Worm (Caenorhabditis elegans) whole organism, L1 larva: ENCODE data around the gene srd-39.

Experiments used
- C34B4.2 ChIP-seq: sonication (generic microtip); optimal IDR thresholded peaks from 2 replicates; lab custom pipeline; 2017; ENCODE audit warnings: mild to moderate bottlenecking, missing genetic modification characterization, missing compliant biosample characterization
- F16B12.6 ChIP-seq: fragments of 150-350 bp; optimal IDR thresholded peaks from 2 replicates; lab custom pipeline; 2014; ENCODE audit warnings: missing biosample characterization, missing genetic modification characterization
- Y116A8C.19 ChIP-seq: sonication (generic microtip); optimal IDR thresholded peaks from 2 replicates; lab custom pipeline; 2016; ENCODE audit warnings: missing compliant biosample characterization, missing genetic modification characterization, borderline replicate concordance
- aha-1 ChIP-seq: fragments of 150-350 bp; optimal IDR thresholded peaks from 2 replicates; lab custom pipeline; 2014; ENCODE audit warnings: missing biosample characterization, missing genetic modification characterization
- blmp-1 ChIP-seq: fragments of 150-350 bp; optimal IDR thresholded peaks from 2 replicates; lab custom pipeline; 2014; ENCODE audit warnings: missing biosample characterization, missing genetic modification characterization
- ceh-8 ChIP-seq: fragments of 200-800 bp; sonication (Bioruptor generic); optimal IDR thresholded peaks from 2 replicates; lab custom pipeline; 2018; ENCODE audit warnings: mild to moderate bottlenecking, missing genetic modification characterization, moderate library complexity, missing compliant biosample characterization
- ceh-82 ChIP-seq, 3 experiments: fragments of 150-350 bp in 1 of 3; sonication (generic microtip) in 2 of 3; optimal IDR thresholded peaks; 2 replicates each; lab custom pipeline; 2014 to 2017; ENCODE audit warnings: missing biosample characterization in 3 of 3, missing genetic modification characterization in 3 of 3
- ceh-88 ChIP-seq: fragments of 200-800 bp; sonication (Bioruptor generic); IDR thresholded peaks from 2 replicates; pipeline ENCODE4 v1.3.6; 2022; ENCODE audit warnings: missing genetic modification characterization, missing compliant biosample characterization
- dpl-1 ChIP-seq, 3 experiments: fragments of 150-350 bp in 2 of 3; sonication (generic microtip) in 1 of 3; optimal IDR thresholded peaks; 2 replicates each; lab custom pipeline; 2014 to 2017; ENCODE audit warnings: missing biosample characterization in 3 of 3, missing genetic modification characterization in 3 of 3, missing genetic modification reagents in 3 of 3
- efl-1 ChIP-seq, 4 experiments: fragments of 150-350 bp; optimal IDR thresholded peaks in 3 of 4; peaks in 1 of 4; 1 replicate in 1 of 4; 2 replicates in 3 of 4; lab custom pipeline; 2014; ENCODE audit warnings: missing biosample characterization in 2 of 4, missing genetic modification characterization in 2 of 4, missing genetic modification reagents in 2 of 4
- efl-3 ChIP-seq: fragments of 200-800 bp; sonication (Bioruptor generic); optimal IDR thresholded peaks from 2 replicates; lab custom pipeline; 2018; ENCODE audit warnings: mild to moderate bottlenecking, missing genetic modification characterization, missing compliant biosample characterization
- elt-3 ChIP-seq, 6 experiments: fragments of 150-350 bp in 1 of 6; sonication (generic microtip); optimal IDR thresholded peaks; 2 replicates each; lab custom pipeline; 2017 to 2018; ENCODE audit warnings: missing biosample characterization in 6 of 6, missing genetic modification characterization in 6 of 6, inconsistent platforms in 1 of 6
- ets-5 ChIP-seq: fragments of 200-800 bp; sonication (Bioruptor generic); IDR thresholded peaks from 2 replicates; pipeline ENCODE4 v1.3.6; 2022; ENCODE audit warnings: missing genetic modification characterization, missing compliant biosample characterization
- fkh-10 ChIP-seq: sonication (generic microtip); optimal IDR thresholded peaks from 2 replicates; lab custom pipeline; 2017; ENCODE audit warnings: missing biosample characterization, missing genetic modification reagents, missing genetic modification characterization
- grh-1 ChIP-seq: fragments of 200-800 bp; sonication (Bioruptor generic); IDR thresholded peaks from 2 replicates; pipeline ENCODE4 v1.3.6; 2022; ENCODE audit warnings: missing genetic modification reagents, missing genetic modification characterization, missing compliant biosample characterization
- hpl-2 ChIP-seq: fragments of 150-350 bp; optimal IDR thresholded peaks from 2 replicates; lab custom pipeline; 2014; ENCODE audit warnings: missing biosample characterization, missing genetic modification reagents, missing genetic modification characterization
- isw-1 ChIP-seq: fragments of 200-800 bp; sonication (Bioruptor generic); IDR thresholded peaks from 2 replicates; pipeline ENCODE4 v1.3.6; 2022; ENCODE audit warnings: missing genetic modification characterization, missing compliant biosample characterization
- jun-1 ChIP-seq: fragments of 150-350 bp; optimal IDR thresholded peaks from 2 replicates; lab custom pipeline; 2014; ENCODE audit warnings: missing biosample characterization, missing genetic modification reagents, missing genetic modification characterization
- lin-15B ChIP-seq: fragments of 150-350 bp; sonication (generic microtip); optimal IDR thresholded peaks from 3 replicates; lab custom pipeline; 2014; ENCODE audit warnings: missing biosample characterization, missing genetic modification characterization
- lin-35 ChIP-seq, 2 experiments: fragments of 150-350 bp; optimal IDR thresholded peaks; 2 replicates each; lab custom pipeline; 2014; ENCODE audit warnings: missing biosample characterization in 2 of 2, missing genetic modification characterization in 2 of 2, missing genetic modification reagents in 2 of 2
- lin-39 ChIP-seq: fragments of 150-350 bp; optimal IDR thresholded peaks from 2 replicates; lab custom pipeline; 2014; ENCODE audit warnings: missing biosample characterization, missing genetic modification reagents, missing genetic modification characterization
- lsy-2 ChIP-seq, 2 experiments: fragments of 150-350 bp; optimal IDR thresholded peaks; 2 replicates each; lab custom pipeline; 2014; ENCODE audit warnings: missing biosample characterization in 2 of 2, missing genetic modification characterization in 2 of 2
- mdl-1 ChIP-seq, 2 experiments: fragments of 150-350 bp; optimal IDR thresholded peaks; 2 replicates each; lab custom pipeline; 2014 to 2017; ENCODE audit warnings: missing biosample characterization in 2 of 2, missing genetic modification characterization in 2 of 2, inconsistent platforms in 1 of 2
- mep-1 ChIP-seq: fragments of 150-350 bp; optimal IDR thresholded peaks from 2 replicates; lab custom pipeline; 2014; ENCODE audit warnings: missing biosample characterization, missing genetic modification characterization
- nhr-12 ChIP-seq: sonication (generic microtip); optimal IDR thresholded peaks from 2 replicates; lab custom pipeline; 2017; ENCODE audit warnings: missing biosample characterization, missing genetic modification characterization
- nhr-19 ChIP-seq: fragments of 200-800 bp; sonication (Bioruptor generic); conservative IDR thresholded peaks from 2 replicates; pipeline ENCODE4 v1.3.6; 2022; ENCODE audit warnings: missing genetic modification characterization, missing compliant biosample characterization
- nhr-20 ChIP-seq: sonication (generic microtip); optimal IDR thresholded peaks from 2 replicates; lab custom pipeline; 2016; ENCODE audit warnings: mild to moderate bottlenecking, missing genetic modification characterization, missing compliant biosample characterization
- nhr-47 ChIP-seq: sonication (generic microtip); optimal IDR thresholded peaks from 2 replicates; lab custom pipeline; 2016; ENCODE audit warnings: mild to moderate bottlenecking, missing genetic modification characterization, moderate library complexity, missing compliant biosample characterization
- nhr-71 ChIP-seq: sonication (generic microtip); optimal IDR thresholded peaks from 2 replicates; lab custom pipeline; 2016; ENCODE audit warnings: mild to moderate bottlenecking, missing genetic modification characterization, moderate library complexity, missing compliant biosample characterization
- nhr-77 ChIP-seq: fragments of 150-350 bp; optimal IDR thresholded peaks from 2 replicates; lab custom pipeline; 2014; ENCODE audit warnings: missing biosample characterization, missing genetic modification characterization
- nhr-84 ChIP-seq: sonication (generic microtip); optimal IDR thresholded peaks from 2 replicates; lab custom pipeline; 2017; ENCODE audit warnings: missing biosample characterization, missing genetic modification characterization
- nhr-90 ChIP-seq: sonication (generic microtip); optimal IDR thresholded peaks from 2 replicates; lab custom pipeline; 2016; ENCODE audit warnings: mild to moderate bottlenecking, missing genetic modification characterization, missing compliant biosample characterization; ENCODE audit not compliant: poor library complexity
- pax-3 ChIP-seq: fragments of 200-800 bp; sonication (Bioruptor generic); optimal IDR thresholded peaks from 2 replicates; lab custom pipeline; 2018; ENCODE audit warnings: mild to moderate bottlenecking, missing genetic modification characterization, moderate library complexity, missing compliant biosample characterization
- pqm-1 ChIP-seq: sonication (generic microtip); optimal IDR thresholded peaks from 3 replicates; lab custom pipeline; 2017; ENCODE audit warnings: missing biosample characterization, missing genetic modification characterization
- skn-1 ChIP-seq: fragments of 150-350 bp; optimal IDR thresholded peaks from 2 replicates; lab custom pipeline; 2014; ENCODE audit warnings: missing biosample characterization, missing genetic modification characterization
- snpc-4 ChIP-seq: fragments of 150-350 bp; optimal IDR thresholded peaks from 2 replicates; lab custom pipeline; 2014; ENCODE audit warnings: missing biosample characterization, missing genetic modification characterization
- sox-4 ChIP-seq: sonication (generic microtip); optimal IDR thresholded peaks from 2 replicates; lab custom pipeline; 2016; ENCODE audit warnings: missing genetic modification characterization, missing compliant biosample characterization
- sptf-1 ChIP-seq: fragments of 150-350 bp; optimal IDR thresholded peaks from 2 replicates; lab custom pipeline; 2014; ENCODE audit warnings: missing biosample characterization, missing genetic modification characterization
- sup-37 ChIP-seq: fragments of 200-800 bp; sonication (Bioruptor generic); optimal IDR thresholded peaks from 2 replicates; lab custom pipeline; 2018; ENCODE audit warnings: mild to moderate bottlenecking, missing genetic modification characterization, missing compliant biosample characterization
- swsn-7 ChIP-seq: sonication (generic microtip); optimal IDR thresholded peaks from 2 replicates; lab custom pipeline; 2016; ENCODE audit warnings: missing genetic modification characterization, missing compliant biosample characterization
- tbx-2 ChIP-seq: sonication (generic microtip); optimal IDR thresholded peaks from 2 replicates; lab custom pipeline; 2016; ENCODE audit warnings: missing genetic modification characterization, missing compliant biosample characterization
- tlp-1 ChIP-seq: fragments of 150-350 bp; optimal IDR thresholded peaks from 2 replicates; lab custom pipeline; 2014; ENCODE audit warnings: missing biosample characterization, missing genetic modification characterization
- unc-30 ChIP-seq: sonication (generic microtip); optimal IDR thresholded peaks from 2 replicates; lab custom pipeline; 2017; ENCODE audit warnings: missing biosample characterization, missing genetic modification characterization
- unc-62 ChIP-seq: fragments of 150-350 bp; optimal IDR thresholded peaks from 2 replicates; lab custom pipeline; 2014; ENCODE audit warnings: missing biosample characterization, missing genetic modification reagents, missing genetic modification characterization
- vab-15 ChIP-seq: sonication (generic microtip); optimal IDR thresholded peaks from 2 replicates; lab custom pipeline; 2017; ENCODE audit warnings: missing genotype, mild to moderate bottlenecking, missing genetic modification characterization, missing compliant biosample characterization
- xbp-1 ChIP-seq: sonication (generic microtip); optimal IDR thresholded peaks from 2 replicates; lab custom pipeline; 2016; ENCODE audit warnings: missing genetic modification characterization, missing compliant biosample characterization
- zag-1 ChIP-seq: fragments of 150-350 bp; optimal IDR thresholded peaks from 2 replicates; lab custom pipeline; 2014; ENCODE audit warnings: missing biosample characterization, missing genetic modification characterization
- zip-4 ChIP-seq: fragments of 200-800 bp; sonication (Bioruptor generic); optimal IDR thresholded peaks from 2 replicates; lab custom pipeline; 2018; ENCODE audit warnings: mild to moderate bottlenecking, missing genetic modification characterization, moderate library complexity, missing compliant biosample characterization
- ztf-4 ChIP-seq: fragments of 150-350 bp; optimal IDR thresholded peaks from 2 replicates; lab custom pipeline; 2014; ENCODE audit warnings: missing biosample characterization, missing genetic modification characterization

Gene srd-39

DNA sequence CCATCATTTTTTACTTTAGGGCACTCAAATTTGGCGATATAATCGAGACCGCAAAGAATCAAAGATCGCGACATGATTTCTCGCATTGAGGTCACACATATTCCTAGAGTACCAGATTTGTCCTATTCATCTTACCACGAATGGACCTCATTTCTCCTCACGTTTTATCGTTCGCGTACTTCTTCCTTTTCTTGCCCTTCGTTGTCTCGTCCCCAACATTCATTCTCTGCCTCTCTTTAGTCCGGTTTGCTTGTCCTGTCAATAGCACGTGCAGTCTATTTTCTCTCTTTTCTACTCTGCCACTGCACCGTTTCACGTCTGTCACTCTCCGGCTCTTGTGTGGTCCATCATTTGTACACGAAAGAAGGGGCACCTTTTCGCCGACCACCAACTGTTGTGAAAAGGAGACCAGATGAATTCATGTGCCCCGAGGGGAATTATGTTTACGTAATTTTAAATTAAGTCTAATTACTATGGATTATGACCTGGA lies 49.0 kb downstream of the srd-39 start (continued):
- TF ChIP-seq pqm-1: no peak
- peak; percentile 64 to 74 for TF ChIP-seq lin-35 (GFP tag; optimal IDR thresholded peaks at IDR 0.05; lab: Kevin White, UChicago)
- TF ChIP-seq sptf-1 (tag; lab: Kevin White, UChicago): no peak
- TF ChIP-seq nhr-20 (tag; lab: Kevin White, UChicago): peak; percentile 89
- TF ChIP-seq zip-4: no peak
- peak; percentile 39 for TF ChIP-seq vab-15 (tag; lab: Kevin White, UChicago)
- no peak for TF ChIP-seq efl-3 (GFP tag; lab: Kevin White, UChicago)
- TF ChIP-seq Y116A8C.19 (tag; lab: Kevin White, UChicago): no peak
- TF ChIP-seq dpl-1 (GFP tag; optimal IDR thresholded peaks at IDR 0.05; lab: Kevin White, UChicago): no peak
- TF ChIP-seq swsn-7 (tag; lab: Kevin White, UChicago): peak; percentile 74
- TF ChIP-seq unc-62 (GFP tag; lab: Kevin White, UChicago): no peak
- TF ChIP-seq pax-3 (tag; lab: Kevin White, UChicago): no peak
- TF ChIP-seq nhr-12 (tag; lab: Kevin White, UChicago): no peak
- no peak for TF ChIP-seq sup-37 (GFP tag; lab: Kevin White, UChicago)
- TF ChIP-seq nhr-77: peak; percentile 44
- no peak for TF ChIP-seq hpl-2 (GFP tag; lab: Kevin White, UChicago)
- peak; percentile 8 for TF ChIP-seq fkh-10
- no peak for TF ChIP-seq ceh-8 (GFP tag; lab: Kevin White, UChicago)
- peak; percentile 26 for TF ChIP-seq aha-1 (tag; lab: Kevin White, UChicago)
- TF ChIP-seq sox-4 (tag; lab: Kevin White, UChicago): no peak
- TF ChIP-seq ceh-82 (tag; optimal IDR thresholded peaks at IDR 0.05; lab: Kevin White, UChicago): peak; percentile 7 to 65 (median 26)
- TF ChIP-seq tbx-2: peak; percentile 67
- peak; percentile 85 for TF ChIP-seq mep-1 (tag; lab: Kevin White, UChicago)
- TF ChIP-seq nhr-71 (tag; lab: Kevin White, UChicago): peak; percentile 89
- peak; percentile 62 for TF ChIP-seq xbp-1 (tag; lab: Kevin White, UChicago)
- peak; percentile 69 for TF ChIP-seq nhr-47 (tag; lab: Kevin White, UChicago)
- TF ChIP-seq ceh-88 (GFP tag; lab: Robert Waterston, UW): no peak
- peak; percentile 34 to 39 for TF ChIP-seq efl-1 (optimal IDR thresholded peaks at IDR 0.05; lab: Kevin White, UChicago)
- peak in 1 of 2 experiments; percentile 46 for TF ChIP-seq efl-1 (GFP tag; optimal IDR thresholded peaks at IDR 0.05 in 1 of 2; lab: Kevin White, UChicago)
- peak; percentile 65 for TF ChIP-seq nhr-19 (GFP tag; lab: Robert Waterston, UW)
- TF ChIP-seq grh-1: peak; percentile 60
- peak; percentile 9 for TF ChIP-seq ztf-4 (tag; lab: Kevin White, UChicago)
- TF ChIP-seq snpc-4 (tag; lab: Kevin White, UChicago): peak; percentile 17
- TF ChIP-seq unc-30: no peak
- no peak for TF ChIP-seq lin-39 (tag; lab: Kevin White, UChicago)
- TF ChIP-seq blmp-1 (tag; lab: Kevin White, UChicago): peak; percentile 49
- TF ChIP-seq, all 84 proteins: peak for 40

DNA sequence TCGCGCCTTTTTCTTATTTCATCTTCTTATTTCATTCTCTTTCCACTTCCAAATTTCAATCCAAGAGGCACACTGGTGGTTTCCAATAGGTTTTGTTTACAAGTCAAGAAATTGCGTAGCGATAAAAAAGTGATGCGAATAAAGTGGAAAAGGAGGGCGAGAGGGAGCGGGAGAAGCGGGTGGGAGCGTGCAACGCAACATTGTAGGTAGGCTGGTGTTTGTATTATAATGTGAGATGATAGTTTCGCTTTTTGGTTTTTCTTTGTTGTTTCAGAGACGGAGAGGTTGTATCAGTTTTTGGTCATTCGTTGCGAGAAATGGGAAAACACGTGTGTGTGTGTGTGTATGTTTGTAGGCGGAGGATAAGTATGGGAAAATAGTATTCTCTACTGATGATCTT lies 50.2 kb downstream of the srd-39 start:
- TF ChIP-seq zag-1 (no peak), mdl-1 (tag; optimal IDR thresholded peaks at IDR 0.05; lab: Kevin White, UChicago) (peak in 1 of 2 experiments; percentile 91), F16B12.6 (tag; lab: Kevin White, UChicago) (no peak), skn-1 (no peak), efl-1 (optimal IDR thresholded peaks at IDR 0.05; lab: Kevin White, UChicago) (no peak), efl-1 (GFP tag; optimal IDR thresholded peaks at IDR 0.05 in 1 of 2; lab: Kevin White, UChicago) (no peak), lin-15B (tag; lab: Kevin White, UChicago) (no peak), grh-1 (0 out of 2 replicates have a peak, but pooled peaks have one; percentile 7), vab-15 (tag; lab: Kevin White, UChicago) (no peak), ets-5 (no peak), lsy-2 (tag; optimal IDR thresholded peaks at IDR 0.05; lab: Kevin White, UChicago) (peak in 1 of 2 experiments; percentile 30), nhr-19 (GFP tag; lab: Robert Waterston, UW) (peak; percentile 29; the same call in 1 of the 2 replicates), nhr-77 (peak; percentile 64), tbx-2 (peak; percentile 58), isw-1 (GFP tag; lab: Robert Waterston, UW) (no peak), C34B4.2 (tag; lab: Kevin White, UChicago) (no peak), jun-1 (no peak), lin-39 (tag; lab: Kevin White, UChicago) (no peak), sptf-1 (tag; lab: Kevin White, UChicago) (no peak), elt-3 (tag; optimal IDR thresholded peaks at IDR 0.05; lab: Kevin White, UChicago) (peak in 5 of 6 experiments; percentile 37 to 85 (median 79)), pax-3 (tag; lab: Kevin White, UChicago) (no peak), tlp-1 (tag; lab: Kevin White, UChicago) (no peak), nhr-84 (tag; lab: Kevin White, UChicago) (no peak), nhr-90 (tag; lab: Kevin White, UChicago) (peak; percentile 64), pqm-1 (no peak), unc-30 (no peak), dpl-1 (GFP tag; optimal IDR thresholded peaks at IDR 0.05; lab: Kevin White, UChicago) (peak in 1 of 3 experiments; percentile 7)
